Fruit fly (Drosophila melanogaster) whole organism, embryonic: ENCODE results near the gene CG1575.

Experiments
- CG10267 ChIP-seq: fragments of 200-800 bp; sonication (Bioruptor generic); optimal IDR thresholded peaks from 2 replicates; lab custom pipeline; 2018; ENCODE audit warnings: missing biosample characterization, mild to moderate bottlenecking, missing genetic modification characterization, moderate library complexity
- CG12391 ChIP-seq: fragments of 200-800 bp; sonication (Bioruptor generic); optimal IDR thresholded peaks from 3 replicates; lab custom pipeline; 2018; ENCODE audit warnings: missing biosample characterization, mild to moderate bottlenecking, missing genetic modification characterization, moderate library complexity
- CG13287 ChIP-seq: fragments of 200-800 bp; sonication (Bioruptor generic); IDR thresholded peaks from 2 replicates; pipeline ENCODE4 v1.3.6; 2022; ENCODE audit warnings: missing biosample characterization, missing genetic modification characterization; ENCODE audit not compliant: partially characterized antibody
- CG13424 ChIP-seq: fragments of 200-800 bp; sonication (Bioruptor generic); optimal IDR thresholded peaks from 2 replicates; lab custom pipeline; 2019; ENCODE audit warnings: missing biosample characterization, mild to moderate bottlenecking, missing genetic modification characterization, moderate library complexity
- CG17328 ChIP-seq: fragments of 200-800 bp; sonication (Bioruptor generic); IDR thresholded peaks from 2 replicates; pipeline ENCODE4 v1.3.6; 2022; ENCODE audit warnings: missing biosample characterization, missing genetic modification characterization
- CG18619 ChIP-seq: fragments of 200-800 bp; sonication (Bioruptor generic); optimal IDR thresholded peaks from 3 replicates; lab custom pipeline; 2017; ENCODE audit warnings: missing biosample characterization, mild to moderate bottlenecking, missing genetic modification characterization
- CG2678 ChIP-seq: fragments of 200-800 bp; sonication (Bioruptor generic); optimal IDR thresholded peaks from 3 replicates; lab custom pipeline; 2019; ENCODE audit warnings: missing biosample characterization, mild to moderate bottlenecking, missing genetic modification characterization, moderate library complexity
- CG2889 ChIP-seq: fragments of 200-800 bp; sonication (Bioruptor generic); IDR thresholded peaks from 3 replicates; pipeline ENCODE4 v1.3.6; 2022; ENCODE audit warnings: missing biosample characterization, missing genetic modification characterization
- CG3407 ChIP-seq: fragments of 200-800 bp; sonication (Bioruptor generic); optimal IDR thresholded peaks from 2 replicates; lab custom pipeline; 2018; ENCODE audit warnings: missing biosample characterization, mild to moderate bottlenecking, missing genetic modification characterization
- CG34376 ChIP-seq: fragments of 200-800 bp; sonication (Bioruptor generic); optimal IDR thresholded peaks from 2 replicates; lab custom pipeline; 2018; ENCODE audit warnings: missing biosample characterization, mild to moderate bottlenecking, missing genetic modification characterization
- CG42726 ChIP-seq: fragments of 200-800 bp; sonication (Bioruptor generic); IDR thresholded peaks from 2 replicates; pipeline ENCODE4 v1.3.6; 2022; ENCODE audit warnings: missing biosample characterization, missing genetic modification characterization; ENCODE audit not compliant: partially characterized antibody
- CG4404 ChIP-seq: fragments of 200-800 bp; sonication (Bioruptor generic); IDR thresholded peaks from 2 replicates; pipeline ENCODE4 v1.3.6; 2022; ENCODE audit warnings: missing biosample characterization, missing genetic modification characterization
- CoRest ChIP-seq: fragments of 200-800 bp; sonication (Bioruptor generic); optimal IDR thresholded peaks from 3 replicates; lab custom pipeline; 2018; ENCODE audit warnings: missing biosample characterization, mild to moderate bottlenecking, missing genetic modification characterization, moderate library complexity
- Dad ChIP-seq: fragments of 200-800 bp; sonication (Bioruptor generic); optimal IDR thresholded peaks from 3 replicates; lab custom pipeline; 2016; ENCODE audit warnings: missing biosample characterization, missing genetic modification characterization
- Dref ChIP-seq: fragments of 200-800 bp; sonication (Bioruptor generic); IDR thresholded peaks from 2 replicates; pipeline ENCODE4 v1.3.6; 2022; ENCODE audit warnings: missing biosample characterization, missing genetic modification characterization
- HmgZ ChIP-seq: fragments of 200-800 bp; sonication (Bioruptor generic); optimal IDR thresholded peaks from 2 replicates; lab custom pipeline; 2018; ENCODE audit warnings: missing biosample characterization, mild to moderate bottlenecking, missing genetic modification characterization
- Hr39 ChIP-seq: fragments of >200 bp; optimal IDR thresholded peaks from 2 replicates; lab custom pipeline; 2017
- Hsf ChIP-seq: fragments of 200-800 bp; sonication (Bioruptor generic); optimal IDR thresholded peaks from 3 replicates; lab custom pipeline; 2016; ENCODE audit warnings: missing biosample characterization, missing genetic modification characterization
- MTF-1 ChIP-seq: fragments of 200-800 bp; sonication (Bioruptor generic); optimal IDR thresholded peaks from 2 replicates; lab custom pipeline; 2018; ENCODE audit warnings: missing biosample characterization, mild to moderate bottlenecking, missing genetic modification characterization, borderline replicate concordance
- Mad ChIP-seq: fragments of 200-800 bp; sonication (Bioruptor generic); optimal IDR thresholded peaks from 2 replicates; lab custom pipeline; 2016; ENCODE audit warnings: missing biosample characterization, missing genetic modification characterization
- Optix ChIP-seq: fragments of 200-800 bp; sonication (Bioruptor generic); IDR thresholded peaks from 3 replicates; pipeline ENCODE4 v1.3.6; 2022; ENCODE audit warnings: missing biosample characterization, missing genetic modification characterization
- Sin3A ChIP-seq: fragments of >200 bp; optimal IDR thresholded peaks from 2 replicates; lab custom pipeline; 2018
- Spps ChIP-seq: fragments of 200-800 bp; sonication (Bioruptor generic); optimal IDR thresholded peaks from 2 replicates; lab custom pipeline; 2018; ENCODE audit warnings: missing biosample characterization, mild to moderate bottlenecking, missing genetic modification characterization
- TFAM ChIP-seq: fragments of 200-800 bp; sonication (Bioruptor generic); optimal IDR thresholded peaks from 2 replicates; lab custom pipeline; 2017; ENCODE audit warnings: missing biosample characterization, missing genetic modification characterization, inconsistent platforms
- Tbp ChIP-seq: fragments of >200 bp; optimal IDR thresholded peaks from 2 replicates; lab custom pipeline; 2018; ENCODE audit warnings: missing biosample characterization, missing genetic modification characterization
- ara ChIP-seq: fragments of 200-800 bp; sonication (Bioruptor generic); IDR thresholded peaks from 2 replicates; pipeline ENCODE4 v1.3.6; 2022; ENCODE audit warnings: missing biosample characterization, missing genetic modification characterization
- bcd ChIP-seq: fragments of 200-800 bp; sonication (Bioruptor generic); optimal IDR thresholded peaks from 2 replicates; lab custom pipeline; 2017; ENCODE audit warnings: missing biosample characterization, mild to moderate bottlenecking, missing genetic modification characterization
- btn ChIP-seq: fragments of 200-800 bp; sonication (Bioruptor generic); optimal IDR thresholded peaks from 2 replicates; lab custom pipeline; 2016; ENCODE audit warnings: missing biosample characterization, missing genetic modification characterization
- crol ChIP-seq: fragments of 200-800 bp; sonication (Bioruptor generic); IDR thresholded peaks from 2 replicates; pipeline ENCODE4 v1.3.6; 2022; ENCODE audit warnings: missing biosample characterization, missing genetic modification characterization
- dimm ChIP-seq: fragments of 200-800 bp; sonication (Bioruptor generic); IDR thresholded peaks from 2 replicates; pipeline ENCODE4 v1.3.6; 2022; ENCODE audit warnings: missing biosample characterization, missing genetic modification characterization
- ems ChIP-seq: fragments of 200-800 bp; sonication (Bioruptor generic); optimal IDR thresholded peaks from 3 replicates; lab custom pipeline; 2016; ENCODE audit warnings: missing biosample characterization, missing genetic modification characterization
- ewg ChIP-seq: fragments of 200-800 bp; sonication (Bioruptor generic); optimal IDR thresholded peaks from 3 replicates; lab custom pipeline; 2017; ENCODE audit warnings: mild to moderate bottlenecking, missing biosample characterization, missing genetic modification reagents, missing genetic modification characterization
- fd102C ChIP-seq: fragments of 200-800 bp; sonication (Bioruptor generic); optimal IDR thresholded peaks from 2 replicates; lab custom pipeline; 2018; ENCODE audit warnings: missing biosample characterization, mild to moderate bottlenecking, missing genetic modification characterization, moderate library complexity
- fd3F ChIP-seq: fragments of 200-800 bp; sonication (Bioruptor generic); optimal IDR thresholded peaks from 2 replicates; lab custom pipeline; 2018; ENCODE audit warnings: missing biosample characterization, mild to moderate bottlenecking, missing genetic modification characterization, moderate library complexity
- fu2 ChIP-seq: fragments of 200-800 bp; sonication (Bioruptor generic); optimal IDR thresholded peaks from 2 replicates; lab custom pipeline; 2016; ENCODE audit warnings: missing biosample characterization, missing genetic modification characterization
- gsb ChIP-seq: fragments of 200-800 bp; sonication (Bioruptor generic); IDR thresholded peaks from 2 replicates; pipeline ENCODE4 v1.3.6; 2022; ENCODE audit warnings: missing biosample characterization, missing genetic modification characterization
- ham ChIP-seq: fragments of 200-800 bp; sonication (Bioruptor generic); IDR thresholded peaks from 2 replicates; pipeline ENCODE4 v1.3.6; 2022; ENCODE audit warnings: missing biosample characterization, missing genetic modification characterization
- hkb ChIP-seq, 2 experiments: fragments of 200-800 bp in 1 of 2; fragments of >200 bp in 1 of 2; sonication (Bioruptor generic) in 1 of 2; IDR thresholded peaks in 1 of 2; optimal IDR thresholded peaks in 1 of 2; 2 replicates each; pipeline versions ENCODE4 v1.3.6 to Lab custom; 2017 to 2022; ENCODE audit warnings: missing biosample characterization in 1 of 2, missing genetic modification characterization in 1 of 2
- hth ChIP-seq: fragments of >200 bp; optimal IDR thresholded peaks from 2 replicates; lab custom pipeline; 2017; ENCODE audit warnings: inconsistent platforms
- inv ChIP-seq: fragments of 200-800 bp; sonication (Bioruptor generic); IDR thresholded peaks from 2 replicates; pipeline ENCODE4 v1.3.6; 2022; ENCODE audit warnings: missing biosample characterization, missing genetic modification characterization; ENCODE audit not compliant: partially characterized antibody
- pan ChIP-seq, 4 experiments: fragments of >200 bp in 3 of 4; fragments of 200-800 bp in 1 of 4; sonication (Bioruptor generic) in 1 of 4; optimal IDR thresholded peaks in 3 of 4; IDR thresholded peaks in 1 of 4; 2 replicates each; pipeline versions ENCODE4 v1.3.6 to Lab custom; 2017 to 2022; ENCODE audit warnings: missing biosample characterization in 2 of 4, missing genetic modification characterization in 2 of 4, mixed read lengths in 1 of 4
- pzg ChIP-seq: fragments of 200-800 bp; sonication (Bioruptor generic); optimal IDR thresholded peaks from 3 replicates; lab custom pipeline; 2018; ENCODE audit warnings: missing biosample characterization, mild to moderate bottlenecking, missing genetic modification characterization, moderate library complexity
- sima ChIP-seq: fragments of 200-800 bp; sonication (Bioruptor generic); optimal IDR thresholded peaks from 2 replicates; lab custom pipeline; 2016; ENCODE audit warnings: missing biosample characterization, missing genetic modification characterization
- stc ChIP-seq: fragments of 200-800 bp; sonication (Bioruptor generic); IDR thresholded peaks from 2 replicates; pipeline ENCODE4 v1.3.6; 2022; ENCODE audit warnings: missing biosample characterization, missing genetic modification characterization
- tna ChIP-seq: fragments of 200-800 bp; sonication (Bioruptor generic); IDR thresholded peaks from 2 replicates; pipeline ENCODE4 v1.3.6; 2022; ENCODE audit warnings: missing biosample characterization, missing genetic modification characterization; ENCODE audit not compliant: partially characterized antibody
- ttk ChIP-seq: fragments of 200-800 bp; sonication (Bioruptor generic); IDR thresholded peaks from 2 replicates; pipeline ENCODE4 v2.1.2; 2022; ENCODE audit warnings: missing biosample characterization, missing genetic modification characterization
- wor ChIP-seq: fragments of 200-800 bp; sonication (Bioruptor generic); IDR thresholded peaks from 2 replicates; pipeline ENCODE4 v1.3.6; 2022; ENCODE audit warnings: missing biosample characterization, missing genetic modification characterization
- zen2 ChIP-seq: fragments of 200-800 bp; sonication (Bioruptor generic); IDR thresholded peaks from 3 replicates; pipeline ENCODE4 v1.3.6; 2022; ENCODE audit warnings: missing biosample characterization, missing genetic modification characterization; ENCODE audit not compliant: partially characterized antibody

Gene CG1575

dm6 chrX:8100026-8100825, 16.6 kb upstream of the CG1575 start (continued):
- TF ChIP-seq inv, result no peak
- TF ChIP-seq pzg (GFP tag; lab: Kevin White, UChicago), result no peak
- no peak for TF ChIP-seq TFAM (GFP tag; lab: Kevin White, UChicago)
- 0 out of 2 replicates have a peak, but pooled peaks have one; percentile 41 for TF ChIP-seq ham (GFP tag; lab: Robert Waterston, UW)
- peak; percentile 81 for TF ChIP-seq CG13424 (tag; lab: Kevin White, UChicago)
- no peak for TF ChIP-seq CG13287 (GFP tag; lab: Robert Waterston, UW)
- TF ChIP-seq ems (GFP tag; lab: Kevin White, UChicago), result peak; percentile 58
- TF ChIP-seq Hsf (GFP tag; lab: Kevin White, UChicago), result peak; percentile 76
- TF ChIP-seq bcd (GFP tag; lab: Kevin White, UChicago), result peak; percentile 74
- TF ChIP-seq ara (GFP tag; lab: Robert Waterston, UW), result peak; percentile 82
- no peak for TF ChIP-seq fd102C (GFP tag; lab: Kevin White, UChicago)
- peak; percentile 33 for TF ChIP-seq Dad (GFP tag; lab: Kevin White, UChicago)
- TF ChIP-seq pan (optimal IDR thresholded peaks at IDR 0.05; lab: Kevin White, UChicago), result no peak
- TF ChIP-seq pan (GFP tag; optimal IDR thresholded peaks at IDR 0.05 in 1 of 2, IDR thresholded peaks at IDR 0.05 in 1 of 2), result peak in 1 of 2 experiments; percentile 88
- TF ChIP-seq hth (lab: Kevin White, UChicago), result no peak
- no peak for TF ChIP-seq hkb (optimal IDR thresholded peaks at IDR 0.05; lab: Kevin White, UChicago)
- TF ChIP-seq hkb (GFP tag; IDR thresholded peaks at IDR 0.05; lab: Robert Waterston, UW), result peak; percentile 94
- peak; percentile 43; the same call in 1 of the 2 replicates for TF ChIP-seq CG4404 (GFP tag; lab: Robert Waterston, UW)
- TF ChIP-seq Hr39 (lab: Kevin White, UChicago), result no peak
- TF ChIP-seq CG42726 (GFP tag; lab: Robert Waterston, UW), result no peak
- TF ChIP-seq CG17328 (GFP tag; lab: Robert Waterston, UW), result peak; percentile 88
- peak; percentile 95 for TF ChIP-seq ewg
- TF ChIP-seq CG12391, result peak; percentile 86
- TF ChIP-seq stc (GFP tag; lab: Robert Waterston, UW), result peak; percentile 88
- TF ChIP-seq ttk (GFP tag; lab: Robert Waterston, UW), result peak; percentile 74
- peak; percentile 76 for TF ChIP-seq wor (GFP tag; lab: Robert Waterston, UW)
- peak; percentile 49 for TF ChIP-seq MTF-1 (GFP tag; lab: Kevin White, UChicago)
- peak; percentile 58 for TF ChIP-seq Spps (tag; lab: Kevin White, UChicago)
- TF ChIP-seq Dref, result no peak
- TF ChIP-seq CG34376, result peak; percentile 67
- no peak for TF ChIP-seq zen2 (GFP tag; lab: Robert Waterston, UW)
- TF ChIP-seq sima, result no peak
- no peak for TF ChIP-seq crol (GFP tag; lab: Robert Waterston, UW)
- peak; percentile 72; the same call in 2 of the 3 replicates for TF ChIP-seq Optix (GFP tag; lab: Robert Waterston, UW)
- TF ChIP-seq btn (GFP tag; lab: Kevin White, UChicago), result no peak
- TF ChIP-seq CG2678 (tag; lab: Kevin White, UChicago), result peak; percentile 87
- peak; percentile 75 for TF ChIP-seq HmgZ (tag; lab: Kevin White, UChicago)
- TF ChIP-seq fd3F, result peak; percentile 74
- peak; percentile 77 for TF ChIP-seq CG18619
- peak; percentile 77 for TF ChIP-seq CG3407 (GFP tag; lab: Kevin White, UChicago)
- no peak for TF ChIP-seq Sin3A (lab: Kevin White, UChicago)
- TF ChIP-seq tna, result no peak
- TF ChIP-seq Tbp, result no peak
- peak; percentile 73 for TF ChIP-seq CG2889 (GFP tag; lab: Robert Waterston, UW)
- TF ChIP-seq fu2 (GFP tag; lab: Kevin White, UChicago), result no peak
- peak; percentile 74 for TF ChIP-seq CG10267 (tag; lab: Kevin White, UChicago)
- TF ChIP-seq Mad, result peak; percentile 17
- peak; percentile 77 for TF ChIP-seq CoRest
- TF ChIP-seq dimm, result 0 out of 2 replicates have a peak, but pooled peaks have one; percentile 48
- TF ChIP-seq gsb (GFP tag; lab: Robert Waterston, UW), result peak; percentile 78
